Worm (Caenorhabditis elegans) whole organism, young adult: Measurements from ENCODE around the gene T13B5.9.

ENCODE experiments used
- B0019.2 ChIP-seq: fragments of 200-800 bp; sonication (Bioruptor generic); conservative IDR thresholded peaks from 2 replicates; pipeline ENCODE4 v1.3.6; 2022; ENCODE audit warnings: missing genetic modification reagents, missing genetic modification characterization, missing compliant biosample characterization
- C06A6.2 ChIP-seq: fragments of 200-800 bp; sonication (Bioruptor generic); conservative IDR thresholded peaks from 2 replicates; pipeline ENCODE4 v1.3.6; 2022; ENCODE audit warnings: missing genetic modification characterization, missing compliant biosample characterization
- C17E4.6 ChIP-seq: fragments of 200-800 bp; sonication (Bioruptor generic); IDR thresholded peaks from 2 replicates; pipeline ENCODE4 v1.3.6; 2022; ENCODE audit warnings: missing genetic modification reagents, missing genetic modification characterization, missing compliant biosample characterization
- F22D6.2 ChIP-seq: sonication (generic microtip); optimal IDR thresholded peaks from 2 replicates; lab custom pipeline; 2016; ENCODE audit warnings: mild to moderate bottlenecking, missing genetic modification characterization, missing compliant biosample characterization
- F37B4.10 ChIP-seq: fragments of 200-800 bp; sonication (Bioruptor generic); IDR thresholded peaks from 2 replicates; pipeline ENCODE4 v1.3.6; 2022; ENCODE audit warnings: missing genetic modification characterization, missing compliant biosample characterization
- Y53G8AR.9 ChIP-seq: fragments of 200-800 bp; sonication (Bioruptor generic); conservative IDR thresholded peaks from 2 replicates; pipeline ENCODE4 v1.3.6; 2022; ENCODE audit warnings: missing genetic modification reagents, missing genetic modification characterization, missing compliant biosample characterization
- Y56A3A.18 ChIP-seq: fragments of 200-800 bp; sonication (Bioruptor generic); IDR thresholded peaks from 2 replicates; pipeline ENCODE4 v1.3.6; 2022; ENCODE audit warnings: missing genetic modification reagents, missing genetic modification characterization, missing compliant biosample characterization
- Y95B8A.8 ChIP-seq: fragments of 200-800 bp; sonication (Bioruptor generic); IDR thresholded peaks from 2 replicates; pipeline ENCODE4 v1.3.6; 2022; ENCODE audit warnings: missing genetic modification reagents, missing genetic modification characterization, missing compliant biosample characterization
- aptf-2 ChIP-seq: fragments of 200-800 bp; sonication (Bioruptor generic); conservative IDR thresholded peaks from 2 replicates; pipeline ENCODE4 v1.3.6; 2022; ENCODE audit warnings: missing genetic modification reagents, missing genetic modification characterization, missing compliant biosample characterization
- aptf-3 ChIP-seq: fragments of 200-800 bp; sonication (Bioruptor generic); IDR thresholded peaks from 2 replicates; pipeline ENCODE4 v1.3.6; 2022; ENCODE audit warnings: missing genetic modification characterization, missing compliant biosample characterization
- atf-7 ChIP-seq: sonication (generic microtip); optimal IDR thresholded peaks from 2 replicates; lab custom pipeline; 2017; ENCODE audit warnings: mild to moderate bottlenecking, missing genetic modification characterization, missing compliant biosample characterization
- attf-6 ChIP-seq: fragments of 200-800 bp; sonication (Bioruptor generic); IDR thresholded peaks from 2 replicates; pipeline ENCODE4 v1.3.6; 2022; ENCODE audit warnings: missing genetic modification reagents, missing genetic modification characterization, missing compliant biosample characterization
- cebp-1 ChIP-seq, 2 experiments: fragments of 200-800 bp in 1 of 2; sonication (Bioruptor generic) in 1 of 2; sonication (generic microtip) in 1 of 2; IDR thresholded peaks in 1 of 2; optimal IDR thresholded peaks in 1 of 2; 2 replicates each; pipeline versions ENCODE4 v1.3.6 to Lab custom; 2017 to 2022; ENCODE audit warnings: missing compliant biosample characterization in 2 of 2, missing genetic modification characterization in 2 of 2, mild to moderate bottlenecking in 1 of 2, missing genetic modification reagents in 1 of 2, moderate library complexity in 1 of 2
- ceh-100 ChIP-seq: fragments of 200-800 bp; sonication (Bioruptor generic); IDR thresholded peaks from 2 replicates; pipeline ENCODE4 v1.3.6; 2022; ENCODE audit warnings: missing genetic modification reagents, missing genetic modification characterization, missing compliant biosample characterization
- dpff-1 ChIP-seq: sonication (generic microtip); optimal IDR thresholded peaks from 2 replicates; lab custom pipeline; 2017; ENCODE audit warnings: mild to moderate bottlenecking, missing genetic modification characterization, missing compliant biosample characterization
- efl-1 ChIP-seq: fragments of 150-350 bp; optimal IDR thresholded peaks from 2 replicates; lab custom pipeline; 2014; ENCODE audit warnings: missing biosample characterization, missing genetic modification reagents, missing genetic modification characterization
- ets-4 ChIP-seq: fragments of 200-800 bp; sonication (Bioruptor generic); optimal IDR thresholded peaks from 2 replicates; lab custom pipeline; 2018; ENCODE audit warnings: mild to moderate bottlenecking, missing genetic modification characterization, missing compliant biosample characterization
- hmg-1.2 ChIP-seq: fragments of 200-800 bp; sonication (Bioruptor generic); IDR thresholded peaks from 2 replicates; pipeline ENCODE4 v1.3.6; 2022; ENCODE audit warnings: missing genetic modification reagents, missing genetic modification characterization, missing compliant biosample characterization
- lin-26 ChIP-seq: fragments of 200-800 bp; sonication (Bioruptor generic); IDR thresholded peaks from 2 replicates; pipeline ENCODE4 v1.3.6; 2022; ENCODE audit warnings: missing genetic modification reagents, missing genetic modification characterization, missing compliant biosample characterization
- lin-40 ChIP-seq: sonication (generic microtip); optimal IDR thresholded peaks from 2 replicates; lab custom pipeline; 2016; ENCODE audit warnings: missing genetic modification characterization, mild to moderate bottlenecking, missing compliant biosample characterization, missing genotype, missing genetic modification reagents
- lin-54 ChIP-seq: fragments of 200-800 bp; sonication (Bioruptor generic); optimal IDR thresholded peaks from 2 replicates; lab custom pipeline; 2018; ENCODE audit warnings: mild to moderate bottlenecking, missing genetic modification characterization, missing compliant biosample characterization
- lsy-27 ChIP-seq: sonication (generic microtip); optimal IDR thresholded peaks from 2 replicates; lab custom pipeline; 2017; ENCODE audit warnings: missing genetic modification characterization, mild to moderate bottlenecking, missing compliant biosample characterization, antibody characterized with exemption, missing genotype, borderline replicate concordance; ENCODE audit not compliant: insufficient read depth
- madf-3 ChIP-seq: fragments of 200-800 bp; sonication (Bioruptor generic); IDR thresholded peaks from 2 replicates; pipeline ENCODE4 v1.3.6; 2022; ENCODE audit warnings: missing genetic modification reagents, missing genetic modification characterization, missing compliant biosample characterization
- mcd-1 ChIP-seq: fragments of 200-800 bp; sonication (Bioruptor generic); IDR thresholded peaks from 2 replicates; pipeline ENCODE4 v1.3.6; 2022; ENCODE audit warnings: missing genetic modification reagents, missing genetic modification characterization, missing compliant biosample characterization
- mxl-1 ChIP-seq: sonication (generic microtip); optimal IDR thresholded peaks from 2 replicates; lab custom pipeline; 2016; ENCODE audit warnings: missing genetic modification characterization, missing compliant biosample characterization
- nhr-27 ChIP-seq: fragments of 200-800 bp; sonication (Bioruptor generic); optimal IDR thresholded peaks from 2 replicates; lab custom pipeline; 2018; ENCODE audit warnings: mild to moderate bottlenecking, missing genetic modification characterization, moderate library complexity, missing compliant biosample characterization
- pha-4 ChIP-seq: fragments of 150-350 bp; sonication (generic microtip); optimal IDR thresholded peaks from 2 replicates; lab custom pipeline; 2014; ENCODE audit warnings: missing biosample characterization, missing genetic modification reagents, missing genetic modification characterization
- snpc-1.1 ChIP-seq: sonication (generic microtip); optimal IDR thresholded peaks from 2 replicates; lab custom pipeline; 2017; ENCODE audit warnings: missing genetic modification characterization, mild to moderate bottlenecking, missing compliant biosample characterization, antibody characterized with exemption, moderate library complexity, missing genotype, missing genetic modification reagents; ENCODE audit not compliant: insufficient read depth
- snpc-4 ChIP-seq, 5 experiments: fragments of 150-350 bp in 1 of 5; sonication (generic microtip) in 4 of 5; optimal IDR thresholded peaks; 2 replicates each; lab custom pipeline; 2014 to 2018; ENCODE audit warnings: missing genetic modification characterization in 5 of 5, missing biosample characterization in 3 of 5, antibody characterized with exemption in 2 of 5, mild to moderate bottlenecking in 2 of 5, missing compliant biosample characterization in 2 of 5, missing genotype in 2 of 5, moderate library complexity in 2 of 5, missing genetic modification reagents in 1 of 5
- zim-3 ChIP-seq: sonication (generic microtip); optimal IDR thresholded peaks from 2 replicates; lab custom pipeline; 2017; ENCODE audit warnings: mild to moderate bottlenecking, missing genetic modification characterization, moderate library complexity, missing compliant biosample characterization
- ztf-25 ChIP-seq: fragments of 200-800 bp; sonication (Bioruptor generic); IDR thresholded peaks from 2 replicates; pipeline ENCODE4 v1.3.6; 2022; ENCODE audit warnings: missing genetic modification reagents, missing genetic modification characterization, missing compliant biosample characterization
- ztf-28 ChIP-seq: fragments of 200-800 bp; sonication (Bioruptor generic); IDR thresholded peaks from 2 replicates; pipeline ENCODE4 v1.3.6; 2022; ENCODE audit warnings: missing genetic modification reagents, missing genetic modification characterization, missing compliant biosample characterization

T13B5.9 gene

DNA sequence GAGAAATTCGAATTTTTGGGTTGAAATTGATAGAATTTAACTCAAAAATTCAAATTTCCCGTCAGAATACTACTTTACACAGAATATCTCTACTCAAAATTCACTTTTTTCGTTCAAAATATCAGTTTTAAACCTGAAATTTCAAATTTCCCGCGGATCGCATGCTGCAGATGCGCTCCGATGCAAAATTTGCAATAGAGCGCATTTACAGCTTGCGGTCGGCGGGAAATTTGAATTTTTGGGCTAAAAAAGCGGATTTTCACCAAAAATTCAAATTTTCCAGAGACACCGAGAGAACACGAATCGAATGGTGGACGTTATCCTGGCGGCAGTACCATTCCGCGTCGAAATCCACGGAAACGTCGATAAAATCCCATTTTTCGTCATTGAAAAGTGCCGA is 20.4 kb upstream of the T13B5.9 start:
- TF ChIP-seq mxl-1 (no peak), mcd-1 (GFP tag; lab: Robert Waterston, UW) (peak; percentile 70), lin-54 (GFP tag; lab: Kevin White, UChicago) (peak; percentile 26), F37B4.10 (GFP tag; lab: Robert Waterston, UW) (no peak), ets-4 (GFP tag; lab: Kevin White, UChicago) (no peak)

DNA sequence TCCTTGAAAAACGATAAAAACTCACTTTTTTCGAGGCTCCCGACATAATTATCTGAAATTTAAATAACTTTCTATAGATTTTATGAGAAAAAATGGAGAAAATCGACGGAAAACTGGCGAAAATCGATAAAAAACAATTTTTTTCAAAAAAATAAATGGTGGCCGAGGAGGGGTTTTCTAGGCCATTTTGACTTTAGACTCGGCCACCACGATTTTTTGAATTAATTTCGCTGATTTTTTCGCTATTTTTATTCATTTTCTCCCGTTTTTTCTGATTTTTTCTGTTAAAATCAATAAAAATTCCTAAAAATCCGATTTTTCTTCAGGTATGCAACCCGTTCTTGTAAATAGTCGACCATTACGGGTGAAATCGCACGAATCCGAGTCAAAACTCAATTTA is 18.9 kb upstream of the T13B5.9 start, which contains the start of the genes sut-1 and eri-3:
TSS of gene sut-1 (minus strand) at position 58 of the 400 bp plus-strand sequence.
TSS of gene eri-3 (plus strand) at position 327 of the 400 bp plus-strand sequence.
- TF ChIP-seq aptf-2, result no peak
- no peak for TF ChIP-seq nhr-27 (tag; lab: Kevin White, UChicago)
- no peak for TF ChIP-seq B0019.2 (GFP tag; lab: Robert Waterston, UW)
- TF ChIP-seq ceh-100, result no peak
- TF ChIP-seq attf-6, result no peak
- no peak for TF ChIP-seq hmg-1.2 (GFP tag; lab: Robert Waterston, UW)
- no peak for TF ChIP-seq Y95B8A.8 (GFP tag; lab: Robert Waterston, UW)
- TF ChIP-seq atf-7, result no peak
- TF ChIP-seq lin-40 (tag; lab: Kevin White, UChicago), result no peak
- no peak for TF ChIP-seq C17E4.6 (GFP tag; lab: Robert Waterston, UW)
- TF ChIP-seq C06A6.2 (GFP tag; lab: Robert Waterston, UW), result no peak
- no peak for TF ChIP-seq dpff-1 (tag; lab: Kevin White, UChicago)
- TF ChIP-seq zim-3 (tag; lab: Kevin White, UChicago), result no peak
- no peak for TF ChIP-seq Y56A3A.18 (GFP tag; lab: Robert Waterston, UW)
- no peak for TF ChIP-seq ztf-25 (GFP tag; lab: Robert Waterston, UW)
- no peak for TF ChIP-seq lsy-27 (tag; lab: Kevin White, UChicago)
- no peak for TF ChIP-seq aptf-3
- TF ChIP-seq efl-1 (GFP tag; lab: Kevin White, UChicago), result no peak
- TF ChIP-seq pha-4 (tag; lab: Kevin White, UChicago), result no peak

DNA sequence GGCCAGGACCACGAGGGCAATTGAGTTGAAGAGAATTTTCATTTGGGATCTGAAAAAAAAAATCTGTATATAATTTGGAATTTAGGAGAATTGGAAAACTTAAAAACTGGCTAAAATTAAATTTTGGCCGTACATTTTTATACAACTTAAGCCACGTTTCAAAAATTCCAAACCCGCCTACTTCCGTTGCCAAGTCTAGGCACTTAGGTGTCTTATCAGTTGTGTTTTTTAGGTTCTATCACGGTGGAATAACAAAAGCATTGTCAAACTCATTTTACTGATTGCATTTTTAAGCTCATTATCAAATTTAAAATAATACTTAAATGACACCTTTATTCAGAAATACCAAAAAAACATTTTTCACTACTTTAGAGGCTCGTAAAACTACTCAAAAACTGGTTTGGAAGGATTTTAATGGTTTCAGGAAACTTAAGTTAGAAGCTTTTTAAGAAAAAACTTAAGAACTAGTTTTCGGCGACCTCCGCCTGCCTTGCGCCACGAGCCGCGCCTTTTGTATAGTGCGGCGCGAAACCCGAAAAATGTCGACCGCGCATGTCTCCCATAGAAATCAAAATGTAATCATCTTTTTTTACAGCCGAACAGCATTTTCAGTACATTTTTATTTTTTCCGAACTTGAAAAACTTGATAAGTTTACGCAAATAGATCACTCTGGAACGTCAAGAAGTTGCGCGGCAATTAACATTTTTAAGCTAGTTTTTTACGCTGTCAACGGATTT is 13.9 kb upstream of the T13B5.9 start, which contains the start of gene lips-13:
TSS of gene lips-13 (minus strand) at position 51 of the 738 bp plus-strand sequence.
- TF ChIP-seq C17E4.6 (GFP tag; lab: Robert Waterston, UW), result no peak
- peak; percentile 41 for TF ChIP-seq snpc-4 (GFP tag; optimal IDR thresholded peaks at IDR 0.05; lab: Kevin White, UChicago)
- TF ChIP-seq snpc-4 (tag; optimal IDR thresholded peaks at IDR 0.05; lab: Kevin White, UChicago), result peak in 3 of 4 experiments; percentile 45 to 86 (median 86)
- TF ChIP-seq cebp-1 (GFP tag; IDR thresholded peaks at IDR 0.05; lab: Robert Waterston, UW), result no peak
- no peak for TF ChIP-seq cebp-1 (tag; optimal IDR thresholded peaks at IDR 0.05; lab: Kevin White, UChicago)
- no peak for TF ChIP-seq lin-26 (GFP tag; lab: Robert Waterston, UW)
- peak; percentile 46 for TF ChIP-seq snpc-1.1
- TF ChIP-seq madf-3 (GFP tag; lab: Robert Waterston, UW), result no peak
- TF ChIP-seq ztf-28 (GFP tag; lab: Robert Waterston, UW), result no peak
- no peak for TF ChIP-seq F22D6.2 (tag; lab: Kevin White, UChicago)
- TF ChIP-seq hmg-1.2 (GFP tag; lab: Robert Waterston, UW), result peak; percentile 46
- TF ChIP-seq Y53G8AR.9 (GFP tag; lab: Robert Waterston, UW), result no peak
